Worm (Caenorhabditis elegans) whole organism, late embryonic: ENCODE measurements around the gene mog-2.
A peak's percentile ranks its signal among the peaks of the same experiment; 100 is the strongest.

Source experiments
- K09A11.1 ChIP-seq: sonication (generic microtip); optimal IDR thresholded peaks from 2 replicates; lab custom pipeline; 2017; ENCODE audit warnings: antibody characterized with exemption, mild to moderate bottlenecking, missing genetic modification characterization, missing compliant biosample characterization; ENCODE audit not compliant: insufficient read depth
- T23F11.4 ChIP-seq: fragments of 200-800 bp; sonication (Bioruptor generic); optimal IDR thresholded peaks from 2 replicates; lab custom pipeline; 2018; ENCODE audit warnings: mild to moderate bottlenecking, missing genetic modification characterization, missing compliant biosample characterization
- Y22D7AL.16 ChIP-seq: sonication (generic microtip); optimal IDR thresholded peaks from 2 replicates; lab custom pipeline; 2016; ENCODE audit warnings: missing genetic modification characterization, missing compliant biosample characterization
- ahr-1 ChIP-seq: sonication (generic microtip); optimal IDR thresholded peaks from 2 replicates; lab custom pipeline; 2016; ENCODE audit warnings: missing genetic modification characterization, missing compliant biosample characterization
- ama-1 ChIP-seq: fragments of 150-350 bp; optimal IDR thresholded peaks from 2 replicates; lab custom pipeline; 2014
- ceh-18 ChIP-seq: sonication (generic microtip); optimal IDR thresholded peaks from 2 replicates; lab custom pipeline; 2016; ENCODE audit warnings: missing genetic modification characterization, missing compliant biosample characterization
- ceh-19 ChIP-seq: fragments of 200-800 bp; sonication (Bioruptor generic); optimal IDR thresholded peaks from 2 replicates; lab custom pipeline; 2018; ENCODE audit warnings: mild to moderate bottlenecking, missing genetic modification characterization, missing compliant biosample characterization
- ceh-2 ChIP-seq: sonication (generic microtip); optimal IDR thresholded peaks from 2 replicates; lab custom pipeline; 2016; ENCODE audit warnings: missing genotype, missing genetic modification characterization, missing compliant biosample characterization
- ceh-22 ChIP-seq: sonication (generic microtip); optimal IDR thresholded peaks from 2 replicates; lab custom pipeline; 2017; ENCODE audit warnings: missing biosample characterization, missing genetic modification characterization
- ceh-24 ChIP-seq: sonication (generic microtip); optimal IDR thresholded peaks from 2 replicates; lab custom pipeline; 2016; ENCODE audit warnings: mild to moderate bottlenecking, missing genetic modification characterization, missing compliant biosample characterization
- ceh-31 ChIP-seq: sonication (generic microtip); optimal IDR thresholded peaks from 2 replicates; lab custom pipeline; 2016; ENCODE audit warnings: missing genetic modification characterization, missing compliant biosample characterization
- ceh-34 ChIP-seq: sonication (generic microtip); optimal IDR thresholded peaks from 2 replicates; lab custom pipeline; 2016; ENCODE audit warnings: mild to moderate bottlenecking, missing genetic modification characterization, missing compliant biosample characterization
- ceh-45 ChIP-seq: fragments of 200-800 bp; sonication (Bioruptor generic); IDR thresholded peaks from 2 replicates; pipeline ENCODE4 v1.3.6; 2022; ENCODE audit warnings: missing genetic modification reagents, missing genetic modification characterization, missing compliant biosample characterization
- ceh-48 ChIP-seq: sonication (generic microtip); optimal IDR thresholded peaks from 2 replicates; lab custom pipeline; 2016; ENCODE audit warnings: missing genetic modification characterization, inconsistent platforms, missing compliant biosample characterization
- ceh-6 ChIP-seq: fragments of 200-800 bp; sonication (Bioruptor generic); optimal IDR thresholded peaks from 2 replicates; lab custom pipeline; 2018; ENCODE audit warnings: mild to moderate bottlenecking, missing genetic modification characterization, missing compliant biosample characterization
- ceh-9 ChIP-seq: sonication (generic microtip); optimal IDR thresholded peaks from 2 replicates; lab custom pipeline; 2016; ENCODE audit warnings: mild to moderate bottlenecking, missing genetic modification characterization, inconsistent platforms, missing compliant biosample characterization
- che-1 ChIP-seq: sonication (generic microtip); optimal IDR thresholded peaks from 2 replicates; lab custom pipeline; 2016; ENCODE audit warnings: mild to moderate bottlenecking, missing genetic modification characterization, missing compliant biosample characterization
- elt-2 ChIP-seq: sonication (generic microtip); optimal IDR thresholded peaks from 2 replicates; lab custom pipeline; 2016; ENCODE audit warnings: missing genetic modification reagents, missing genetic modification characterization, missing compliant biosample characterization
- ets-4 ChIP-seq: sonication (generic microtip); optimal IDR thresholded peaks from 2 replicates; lab custom pipeline; 2016; ENCODE audit warnings: missing genetic modification characterization, missing compliant biosample characterization
- eyg-1 ChIP-seq: sonication (generic microtip); optimal IDR thresholded peaks from 2 replicates; lab custom pipeline; 2016; ENCODE audit warnings: missing genotype, missing genetic modification characterization, missing compliant biosample characterization
- fax-1 ChIP-seq: sonication (generic microtip); optimal IDR thresholded peaks from 2 replicates; lab custom pipeline; 2016; ENCODE audit warnings: missing genotype, missing genetic modification characterization, missing compliant biosample characterization
- fkh-10 ChIP-seq: fragments of 150-350 bp; optimal IDR thresholded peaks from 2 replicates; lab custom pipeline; 2014; ENCODE audit warnings: missing biosample characterization, missing genetic modification reagents, missing genetic modification characterization
- fkh-6 ChIP-seq: sonication (generic microtip); optimal IDR thresholded peaks from 2 replicates; lab custom pipeline; 2016; ENCODE audit warnings: missing genetic modification characterization, missing compliant biosample characterization
- gmeb-2 ChIP-seq: sonication (generic microtip); optimal IDR thresholded peaks from 2 replicates; lab custom pipeline; 2016; ENCODE audit warnings: missing genetic modification characterization, inconsistent platforms, missing compliant biosample characterization
- hlh-13 ChIP-seq: fragments of 200-800 bp; sonication (Bioruptor generic); optimal IDR thresholded peaks from 2 replicates; lab custom pipeline; 2018; ENCODE audit warnings: mild to moderate bottlenecking, missing genetic modification characterization, missing compliant biosample characterization
- hlh-15 ChIP-seq: sonication (generic microtip); optimal IDR thresholded peaks from 2 replicates; lab custom pipeline; 2016; ENCODE audit warnings: missing genetic modification characterization, missing compliant biosample characterization
- hlh-30 ChIP-seq: sonication (generic microtip); optimal IDR thresholded peaks from 2 replicates; lab custom pipeline; 2017; ENCODE audit warnings: antibody characterized with exemption, missing genetic modification characterization, missing compliant biosample characterization; ENCODE audit not compliant: insufficient read depth
- hlh-6 ChIP-seq: sonication (generic microtip); optimal IDR thresholded peaks from 2 replicates; lab custom pipeline; 2016; ENCODE audit warnings: missing genotype, missing genetic modification characterization, missing compliant biosample characterization
- hlh-8 ChIP-seq: sonication (generic microtip); optimal IDR thresholded peaks from 2 replicates; lab custom pipeline; 2016; ENCODE audit warnings: missing genotype, missing genetic modification characterization, missing compliant biosample characterization
- lim-6 ChIP-seq: sonication (generic microtip); optimal IDR thresholded peaks from 2 replicates; lab custom pipeline; 2016; ENCODE audit warnings: missing genetic modification characterization, missing compliant biosample characterization
- madf-2 ChIP-seq: sonication (generic microtip); optimal IDR thresholded peaks from 2 replicates; lab custom pipeline; 2017; ENCODE audit warnings: missing genetic modification characterization, missing compliant biosample characterization
- mec-3 ChIP-seq: sonication (generic microtip); optimal IDR thresholded peaks from 2 replicates; lab custom pipeline; 2016; ENCODE audit warnings: borderline replicate concordance, missing genetic modification characterization, missing compliant biosample characterization
- nfya-1 ChIP-seq: sonication (generic microtip); optimal IDR thresholded peaks from 2 replicates; lab custom pipeline; 2017; ENCODE audit warnings: missing genetic modification characterization, mild to moderate bottlenecking, missing compliant biosample characterization, antibody characterized with exemption, moderate library complexity
- nhr-11 ChIP-seq: fragments of 150-350 bp; optimal IDR thresholded peaks from 2 replicates; lab custom pipeline; 2014; ENCODE audit warnings: missing biosample characterization, missing genetic modification characterization
- pag-3 ChIP-seq: sonication (generic microtip); optimal IDR thresholded peaks from 2 replicates; lab custom pipeline; 2016; ENCODE audit warnings: missing compliant biosample characterization, missing genetic modification characterization, borderline replicate concordance
- pat-9 ChIP-seq: fragments of 200-800 bp; sonication (Bioruptor generic); optimal IDR thresholded peaks from 2 replicates; lab custom pipeline; 2018; ENCODE audit warnings: mild to moderate bottlenecking, missing genetic modification characterization, moderate library complexity, missing compliant biosample characterization
- pha-2 ChIP-seq: sonication (generic microtip); optimal IDR thresholded peaks from 2 replicates; lab custom pipeline; 2017; ENCODE audit warnings: mild to moderate bottlenecking, missing genetic modification characterization, missing compliant biosample characterization
- pha-4 ChIP-seq: fragments of 150-350 bp; optimal IDR thresholded peaks from 2 replicates; lab custom pipeline; 2018; ENCODE audit warnings: missing biosample characterization, missing genetic modification reagents, missing genetic modification characterization
- pqm-1 ChIP-seq: sonication (generic microtip); optimal IDR thresholded peaks from 2 replicates; lab custom pipeline; 2016; ENCODE audit warnings: missing genetic modification characterization, missing compliant biosample characterization
- ref-2 ChIP-seq: sonication (generic microtip); optimal IDR thresholded peaks from 2 replicates; lab custom pipeline; 2016; ENCODE audit warnings: missing genetic modification characterization, missing compliant biosample characterization
- sdc-2 ChIP-seq: sonication (generic microtip); optimal IDR thresholded peaks from 2 replicates; lab custom pipeline; 2016; ENCODE audit warnings: missing genotype, missing genetic modification characterization, missing compliant biosample characterization
- sox-4 ChIP-seq: sonication (generic microtip); optimal IDR thresholded peaks from 2 replicates; lab custom pipeline; 2017; ENCODE audit warnings: mild to moderate bottlenecking, missing genetic modification characterization, inconsistent platforms, missing compliant biosample characterization
- tbx-2 ChIP-seq: sonication (generic microtip); optimal IDR thresholded peaks from 2 replicates; lab custom pipeline; 2016; ENCODE audit warnings: missing genetic modification characterization, missing compliant biosample characterization
- tbx-7 ChIP-seq: sonication (generic microtip); optimal IDR thresholded peaks from 2 replicates; lab custom pipeline; 2016; ENCODE audit warnings: missing genotype, missing genetic modification characterization, missing compliant biosample characterization
- ttx-3 ChIP-seq: sonication (generic microtip); optimal IDR thresholded peaks from 2 replicates; lab custom pipeline; 2016; ENCODE audit warnings: missing genetic modification reagents, missing genetic modification characterization, missing compliant biosample characterization
- unc-3 ChIP-seq, 2 experiments: fragments of 200-800 bp in 1 of 2; sonication (Bioruptor generic) in 1 of 2; sonication (generic microtip) in 1 of 2; conservative IDR thresholded peaks in 1 of 2; optimal IDR thresholded peaks in 1 of 2; 2 replicates each; pipeline versions ENCODE4 v1.3.6 to Lab custom; 2016 to 2022; ENCODE audit warnings: missing compliant biosample characterization in 2 of 2, missing genetic modification characterization in 2 of 2, missing genetic modification reagents in 1 of 2
- unc-55 ChIP-seq: sonication (generic microtip); optimal IDR thresholded peaks from 2 replicates; lab custom pipeline; 2017; ENCODE audit warnings: missing biosample characterization, missing genetic modification reagents, missing genetic modification characterization
- unc-86 ChIP-seq: sonication (generic microtip); optimal IDR thresholded peaks from 2 replicates; lab custom pipeline; 2016; ENCODE audit warnings: missing genetic modification characterization, missing compliant biosample characterization
- zip-5 ChIP-seq: sonication (generic microtip); optimal IDR thresholded peaks from 2 replicates; lab custom pipeline; 2016; ENCODE audit warnings: missing genetic modification characterization, missing compliant biosample characterization
- ztf-16 ChIP-seq: sonication (generic microtip); optimal IDR thresholded peaks from 2 replicates; lab custom pipeline; 2017; ENCODE audit warnings: missing genetic modification characterization, missing compliant biosample characterization

The mog-2 gene

ce11 chrII:4297259-4297658, 26.9 kb upstream of the mog-2 start:
- TF ChIP-seq pha-4 (tag; lab: Kevin White, UChicago): no peak
- TF ChIP-seq unc-55 (GFP tag; lab: Kevin White, UChicago): no peak
- no peak for TF ChIP-seq Y22D7AL.16 (tag; lab: Kevin White, UChicago)
- no peak for TF ChIP-seq eyg-1 (tag; lab: Kevin White, UChicago)
- TF ChIP-seq hlh-8 (tag; lab: Kevin White, UChicago): no peak
- TF ChIP-seq nhr-11 (tag; lab: Kevin White, UChicago): no peak
- TF ChIP-seq hlh-13: no peak
- no peak for TF ChIP-seq ceh-9 (tag; lab: Kevin White, UChicago)
- no peak for TF ChIP-seq pqm-1 (tag; lab: Kevin White, UChicago)
- no peak for TF ChIP-seq ceh-18 (tag; lab: Kevin White, UChicago)
- no peak for TF ChIP-seq ama-1
- TF ChIP-seq ceh-2 (tag; lab: Kevin White, UChicago): no peak
- no peak for TF ChIP-seq sdc-2 (tag; lab: Kevin White, UChicago)
- no peak for TF ChIP-seq pat-9 (tag; lab: Kevin White, UChicago)
- no peak for TF ChIP-seq unc-86 (tag; lab: Kevin White, UChicago)
- no peak for TF ChIP-seq sox-4

ce11 chrII:4299227-4299703, 24.9 kb upstream of the mog-2 start, which contains the start of gene sco-1:
sco-1 (plus strand) TSS chrII:4299653.
- TF ChIP-seq nhr-11 (tag; lab: Kevin White, UChicago) (no peak), ceh-34 (tag; lab: Kevin White, UChicago) (peak; percentile 87), nfya-1 (tag; lab: Kevin White, UChicago) (peak; percentile 83), ceh-6 (no peak), lim-6 (tag; lab: Kevin White, UChicago) (peak; percentile 63), ceh-24 (tag; lab: Kevin White, UChicago) (no peak), ceh-9 (tag; lab: Kevin White, UChicago) (no peak), fkh-10 (GFP tag; lab: Kevin White, UChicago) (no peak), ceh-22 (tag; lab: Kevin White, UChicago) (no peak), hlh-15 (tag; lab: Kevin White, UChicago) (no peak), ama-1 (no peak), pag-3 (no peak), madf-2 (tag; lab: Kevin White, UChicago) (no peak), fax-1 (tag; lab: Kevin White, UChicago) (no peak), unc-3 (GFP tag; conservative IDR thresholded peaks at IDR 0.05; lab: Robert Waterston, UW) (no peak), unc-3 (tag; optimal IDR thresholded peaks at IDR 0.05; lab: Kevin White, UChicago) (peak; percentile 36), ets-4 (tag; lab: Kevin White, UChicago) (peak; percentile 92), mec-3 (tag; lab: Kevin White, UChicago) (peak; percentile 48), che-1 (peak; percentile 8), hlh-8 (tag; lab: Kevin White, UChicago) (peak; percentile 73), elt-2 (tag; lab: Kevin White, UChicago) (peak; percentile 84), ceh-45 (GFP tag; lab: Robert Waterston, UW) (0 out of 2 replicates have a peak, but pooled peaks have one; percentile 36), Y22D7AL.16 (tag; lab: Kevin White, UChicago) (no peak), gmeb-2 (tag; lab: Kevin White, UChicago) (no peak), sox-4 (no peak), tbx-7 (tag; lab: Kevin White, UChicago) (peak; percentile 58), pat-9 (tag; lab: Kevin White, UChicago) (no peak), ttx-3 (no peak), fkh-6 (tag; lab: Kevin White, UChicago) (no peak), K09A11.1 (tag; lab: Kevin White, UChicago) (peak; percentile 13), T23F11.4 (GFP tag; lab: Kevin White, UChicago) (no peak), ahr-1 (tag; lab: Kevin White, UChicago) (peak; percentile 6), hlh-30 (tag; lab: Kevin White, UChicago) (no peak), zip-5 (tag; lab: Kevin White, UChicago) (peak; percentile 44), pha-2 (tag; lab: Kevin White, UChicago) (no peak), ceh-48 (peak; percentile 11), ceh-19 (no peak), ref-2 (tag; lab: Kevin White, UChicago) (peak; percentile 76), ceh-31 (tag; lab: Kevin White, UChicago) (peak; percentile 95), ztf-16 (tag; lab: Kevin White, UChicago) (peak; percentile 41), pha-4 (tag; lab: Kevin White, UChicago) (no peak), tbx-2 (tag; lab: Kevin White, UChicago) (peak; percentile 86), hlh-6 (tag; lab: Kevin White, UChicago) (no peak)
